Worm (Caenorhabditis elegans) whole organism, L4 larva: ENCODE data around the gene F25B5.5.
A peak's percentile ranks its signal among the peaks of the same experiment; 100 is the strongest.

ENCODE experiments used
- F26F4.8 ChIP-seq: fragments of 200-800 bp; sonication (Bioruptor generic); conservative IDR thresholded peaks from 2 replicates; pipeline ENCODE4 v1.3.6; 2022; ENCODE audit warnings: missing genetic modification characterization, missing compliant biosample characterization
- F49E8.2 ChIP-seq: sonication (generic microtip); optimal IDR thresholded peaks from 2 replicates; lab custom pipeline; 2016; ENCODE audit warnings: missing compliant biosample characterization, mild to moderate bottlenecking, missing genetic modification characterization, borderline replicate concordance
- R02D3.7 ChIP-seq: fragments of 150-350 bp; sonication (generic microtip); optimal IDR thresholded peaks from 3 replicates; lab custom pipeline; 2014; ENCODE audit warnings: missing biosample characterization, missing genetic modification characterization
- Y48G9A.11 ChIP-seq: fragments of 200-800 bp; sonication (Bioruptor generic); IDR thresholded peaks from 2 replicates; pipeline ENCODE4 v1.3.6; 2022; ENCODE audit warnings: missing genetic modification reagents, missing genetic modification characterization, missing compliant biosample characterization
- aha-1 ChIP-seq: fragments of 150-350 bp; peaks from one replicate; lab custom pipeline; 2014; ENCODE audit warnings: missing biosample characterization, missing genetic modification characterization
- ceh-62 ChIP-seq: sonication (generic microtip); optimal IDR thresholded peaks from 2 replicates; lab custom pipeline; 2017; ENCODE audit warnings: missing biosample characterization, missing genetic modification characterization
- ctbp-1 ChIP-seq: fragments of 200-800 bp; sonication (Bioruptor generic); IDR thresholded peaks from 2 replicates; pipeline ENCODE4 v1.3.6; 2022; ENCODE audit warnings: missing genetic modification reagents, missing genetic modification characterization, missing compliant biosample characterization
- daf-16 ChIP-seq, 3 experiments: sonication (generic microtip); optimal IDR thresholded peaks; 2 replicates each; lab custom pipeline; 2016 to 2017; ENCODE audit warnings: missing genetic modification characterization in 3 of 3, missing genetic modification reagents in 3 of 3, mild to moderate bottlenecking in 2 of 3, missing compliant biosample characterization in 2 of 3, missing biosample characterization in 1 of 3, moderate library complexity in 1 of 3
- daf-8 ChIP-seq: fragments of 200-800 bp; sonication (Bioruptor generic); IDR thresholded peaks from 2 replicates; pipeline ENCODE4 v1.3.6; 2022; ENCODE audit warnings: missing genetic modification characterization, missing compliant biosample characterization
- dmd-6 ChIP-seq: fragments of 200-800 bp; sonication (Bioruptor generic); IDR thresholded peaks from 2 replicates; pipeline ENCODE4 v1.3.6; 2022; ENCODE audit warnings: missing genetic modification reagents, missing genetic modification characterization, missing compliant biosample characterization
- dmd-8 ChIP-seq: fragments of 200-800 bp; sonication (Bioruptor generic); IDR thresholded peaks from 2 replicates; pipeline ENCODE4 v1.3.6; 2022; ENCODE audit warnings: missing genetic modification characterization, missing compliant biosample characterization
- dmd-9 ChIP-seq: fragments of 200-800 bp; sonication (Bioruptor generic); IDR thresholded peaks from 2 replicates; pipeline ENCODE4 v1.3.6; 2022; ENCODE audit warnings: missing genetic modification reagents, missing genetic modification characterization, missing compliant biosample characterization
- dve-1 ChIP-seq: sonication (generic microtip); optimal IDR thresholded peaks from 2 replicates; lab custom pipeline; 2017; ENCODE audit warnings: antibody characterized with exemption, mild to moderate bottlenecking, missing genetic modification characterization, missing compliant biosample characterization; ENCODE audit not compliant: insufficient read depth
- egl-27 ChIP-seq: sonication (generic microtip); optimal IDR thresholded peaks from 3 replicates; lab custom pipeline; 2017; ENCODE audit warnings: missing biosample characterization, missing genetic modification reagents, missing genetic modification characterization
- egl-43 ChIP-seq: fragments of 200-800 bp; sonication (Bioruptor generic); IDR thresholded peaks from 2 replicates; pipeline ENCODE4 v1.3.6; 2022; ENCODE audit warnings: missing genetic modification reagents, missing genetic modification characterization, missing compliant biosample characterization
- fkh-10 ChIP-seq: fragments of 150-350 bp; optimal IDR thresholded peaks from 2 replicates; lab custom pipeline; 2014; ENCODE audit warnings: missing biosample characterization, missing genetic modification reagents, missing genetic modification characterization
- fos-1 ChIP-seq: fragments of 150-350 bp; optimal IDR thresholded peaks from 2 replicates; lab custom pipeline; 2014; ENCODE audit warnings: missing biosample characterization, missing genetic modification characterization
- hlh-11 ChIP-seq: fragments of 200-800 bp; sonication (Bioruptor generic); optimal IDR thresholded peaks from 2 replicates; lab custom pipeline; 2018; ENCODE audit warnings: mild to moderate bottlenecking, missing genetic modification characterization, missing compliant biosample characterization
- hlh-30 ChIP-seq: sonication (generic microtip); optimal IDR thresholded peaks from 2 replicates; lab custom pipeline; 2017; ENCODE audit warnings: antibody characterized with exemption, mild to moderate bottlenecking, missing genetic modification characterization, missing compliant biosample characterization; ENCODE audit not compliant: insufficient read depth
- hmg-1.1 ChIP-seq: fragments of 200-800 bp; sonication (Bioruptor generic); IDR thresholded peaks from 2 replicates; pipeline ENCODE4 v1.3.6; 2022; ENCODE audit warnings: missing genetic modification reagents, missing genetic modification characterization, missing compliant biosample characterization
- lim-7 ChIP-seq: fragments of 200-800 bp; sonication (Bioruptor generic); IDR thresholded peaks from 2 replicates; pipeline ENCODE4 v1.3.6; 2022; ENCODE audit warnings: missing genetic modification characterization, missing compliant biosample characterization
- lin-1 ChIP-seq: fragments of 200-800 bp; sonication (Bioruptor generic); IDR thresholded peaks from 2 replicates; pipeline ENCODE4 v1.3.6; 2022; ENCODE audit warnings: missing genetic modification reagents, missing genetic modification characterization, missing compliant biosample characterization
- lsy-2 ChIP-seq, 2 experiments: fragments of 150-350 bp in 1 of 2; sonication (generic microtip) in 1 of 2; optimal IDR thresholded peaks; 2 replicates each; lab custom pipeline; 2014 to 2017; ENCODE audit warnings: missing biosample characterization in 2 of 2, missing genetic modification characterization in 2 of 2
- madf-5 ChIP-seq, 2 experiments: fragments of 200-800 bp; sonication (Bioruptor generic); IDR thresholded peaks; 2 replicates each; pipeline ENCODE4 v1.3.6; 2022; ENCODE audit warnings: missing compliant biosample characterization in 2 of 2, missing genetic modification characterization in 2 of 2
- mxl-2 ChIP-seq: fragments of 200-800 bp; sonication (Bioruptor generic); conservative IDR thresholded peaks from 2 replicates; pipeline ENCODE4 v1.3.6; 2022; ENCODE audit warnings: missing genetic modification reagents, missing genetic modification characterization, missing compliant biosample characterization
- nhr-10 ChIP-seq: fragments of 150-350 bp; optimal IDR thresholded peaks from 2 replicates; lab custom pipeline; 2014; ENCODE audit warnings: missing biosample characterization, missing genetic modification characterization
- nhr-11 ChIP-seq: fragments of 150-350 bp; optimal IDR thresholded peaks from 2 replicates; lab custom pipeline; 2014; ENCODE audit warnings: missing biosample characterization, missing genetic modification characterization
- nhr-111 ChIP-seq: fragments of 200-800 bp; sonication (Bioruptor generic); optimal IDR thresholded peaks from 2 replicates; lab custom pipeline; 2018; ENCODE audit warnings: mild to moderate bottlenecking, missing genetic modification characterization, missing compliant biosample characterization
- nhr-25 ChIP-seq: sonication (generic microtip); optimal IDR thresholded peaks from 2 replicates; lab custom pipeline; 2017; ENCODE audit warnings: missing genetic modification characterization, mild to moderate bottlenecking, missing compliant biosample characterization, antibody characterized with exemption, moderate library complexity, borderline replicate concordance; ENCODE audit not compliant: insufficient read depth
- nhr-28 ChIP-seq: fragments of 150-350 bp; optimal IDR thresholded peaks from 2 replicates; lab custom pipeline; 2014; ENCODE audit warnings: missing biosample characterization, missing genetic modification characterization
- nhr-42 ChIP-seq: fragments of 200-800 bp; sonication (Bioruptor generic); IDR thresholded peaks from 2 replicates; pipeline ENCODE4 v1.3.6; 2022; ENCODE audit warnings: missing genetic modification characterization, missing compliant biosample characterization
- pha-4 ChIP-seq, 2 experiments: fragments of 150-350 bp in 1 of 2; fragments of 200-800 bp in 1 of 2; sonication (Bioruptor generic) in 1 of 2; IDR thresholded peaks in 1 of 2; optimal IDR thresholded peaks in 1 of 2; 2 replicates each; pipeline versions ENCODE4 v1.3.6 to Lab custom; 2014 to 2022; ENCODE audit warnings: missing genetic modification characterization in 2 of 2, missing genetic modification reagents in 2 of 2, missing biosample characterization in 1 of 2, missing compliant biosample characterization in 1 of 2
- php-3 ChIP-seq: fragments of 200-800 bp; sonication (Bioruptor generic); IDR thresholded peaks from 2 replicates; pipeline ENCODE4 v1.3.6; 2022; ENCODE audit warnings: missing genetic modification reagents, missing genetic modification characterization, missing compliant biosample characterization
- pqm-1 ChIP-seq: sonication (generic microtip); optimal IDR thresholded peaks from 2 replicates; lab custom pipeline; 2017; ENCODE audit warnings: missing biosample characterization, missing genetic modification characterization
- set-16 ChIP-seq: fragments of 200-800 bp; sonication (Bioruptor generic); IDR thresholded peaks from 2 replicates; pipeline ENCODE4 v1.3.6; 2022; ENCODE audit warnings: missing genetic modification reagents, missing genetic modification characterization, missing compliant biosample characterization
- zfp-3 ChIP-seq: fragments of 200-800 bp; sonication (Bioruptor generic); conservative IDR thresholded peaks from 2 replicates; pipeline ENCODE4 v1.3.6; 2022; ENCODE audit warnings: missing genetic modification reagents, missing genetic modification characterization, missing compliant biosample characterization
- ztf-7 ChIP-seq: fragments of 150-350 bp; optimal IDR thresholded peaks from 2 replicates; lab custom pipeline; 2014; ENCODE audit warnings: missing biosample characterization, missing genetic modification characterization

F25B5.5 gene

DNA sequence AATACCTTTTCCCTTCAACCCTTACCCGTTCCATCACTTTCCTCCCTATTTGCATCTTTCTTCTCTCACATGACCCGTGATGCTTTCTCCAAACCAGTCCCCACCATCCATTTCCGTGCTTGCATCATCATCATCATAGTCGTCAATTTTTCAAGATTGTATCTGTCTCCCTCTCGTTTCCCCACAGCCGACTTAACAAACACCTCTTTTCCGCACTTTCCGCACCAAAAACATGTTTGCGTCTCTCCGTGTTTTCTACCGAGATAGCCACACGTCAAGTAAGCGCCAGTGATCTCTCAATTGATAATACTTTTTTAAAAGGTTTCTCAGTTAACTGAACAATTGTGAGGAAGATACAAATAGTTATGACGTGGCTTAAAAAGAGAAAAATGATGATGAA, 7.9 kb downstream of the F25B5.5 start (continued):
- TF ChIP-seq egl-27 (no peak), aha-1 (tag; lab: Kevin White, UChicago) (peak; percentile 70), ceh-62 (no peak), lin-1 (GFP tag; lab: Robert Waterston, UW) (0 out of 2 replicates have a peak, but pooled peaks have one; percentile 40), nhr-11 (peak; percentile 64), lim-7 (GFP tag; lab: Robert Waterston, UW) (no peak), nhr-111 (GFP tag; lab: Kevin White, UChicago) (no peak), set-16 (GFP tag; lab: Robert Waterston, UW) (no peak), Y48G9A.11 (no peak), nhr-42 (GFP tag; lab: Robert Waterston, UW) (no peak), nhr-10 (tag; lab: Kevin White, UChicago) (no peak)

DNA sequence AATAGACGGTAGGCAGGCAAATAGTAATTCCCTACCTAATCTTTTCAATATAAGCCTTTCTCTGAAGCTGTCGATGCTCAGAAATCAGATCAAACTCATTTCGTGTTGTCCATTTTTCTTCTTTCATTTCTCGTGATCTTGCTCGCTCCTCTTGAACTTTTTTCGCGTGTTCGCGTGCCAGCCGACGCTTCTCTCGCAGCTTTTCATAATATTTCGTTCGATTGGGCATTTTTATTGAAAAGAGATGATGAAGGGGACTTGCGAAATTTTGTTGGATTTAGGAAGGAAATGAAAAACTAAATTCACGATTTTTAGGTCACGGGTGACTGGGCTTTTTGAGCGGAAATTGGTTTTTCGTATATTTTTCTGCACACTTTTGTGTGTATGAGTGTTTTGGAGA, 8.9 kb downstream of the F25B5.5 start, which contains the start of gene EGAP1.1:
Gene EGAP1.1 (minus strand): TSS at position 229 of the 400 bp plus-strand sequence.
- TF ChIP-seq lim-7 (GFP tag; lab: Robert Waterston, UW) (no peak), ctbp-1 (GFP tag; lab: Robert Waterston, UW) (no peak), aha-1 (tag; lab: Kevin White, UChicago) (peak; percentile 70), hlh-30 (tag; lab: Kevin White, UChicago) (peak; percentile 74), mxl-2 (no peak)

DNA sequence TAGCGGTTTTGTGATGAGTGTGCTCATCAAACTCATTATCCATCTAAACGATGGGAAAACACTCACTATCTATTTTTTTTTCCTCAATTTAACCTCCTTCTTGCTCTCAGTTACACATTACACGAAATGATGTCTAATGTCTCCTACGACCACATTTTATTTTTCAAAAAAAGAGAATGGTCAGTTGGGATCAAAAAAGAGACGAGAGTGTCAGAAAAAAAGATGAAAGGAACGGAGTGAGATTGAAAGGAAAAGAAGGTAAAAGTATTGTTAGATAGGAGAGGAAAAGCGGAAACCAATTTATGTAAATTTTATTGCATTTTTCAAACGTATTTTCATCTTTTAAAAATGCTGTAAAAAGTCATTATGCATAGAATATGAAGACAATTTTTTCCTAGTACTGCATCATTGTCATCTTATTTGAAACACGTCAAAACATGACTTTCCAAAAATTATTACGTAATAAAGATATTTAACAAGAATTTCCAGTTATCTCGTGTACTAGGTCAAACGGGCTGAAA, 11.7 kb downstream of the F25B5.5 start:
- TF ChIP-seq daf-8 (GFP tag; lab: Robert Waterston, UW), result no peak
- peak; percentile 59 for TF ChIP-seq fkh-10 (GFP tag; lab: Kevin White, UChicago)
- no peak for TF ChIP-seq nhr-25

DNA sequence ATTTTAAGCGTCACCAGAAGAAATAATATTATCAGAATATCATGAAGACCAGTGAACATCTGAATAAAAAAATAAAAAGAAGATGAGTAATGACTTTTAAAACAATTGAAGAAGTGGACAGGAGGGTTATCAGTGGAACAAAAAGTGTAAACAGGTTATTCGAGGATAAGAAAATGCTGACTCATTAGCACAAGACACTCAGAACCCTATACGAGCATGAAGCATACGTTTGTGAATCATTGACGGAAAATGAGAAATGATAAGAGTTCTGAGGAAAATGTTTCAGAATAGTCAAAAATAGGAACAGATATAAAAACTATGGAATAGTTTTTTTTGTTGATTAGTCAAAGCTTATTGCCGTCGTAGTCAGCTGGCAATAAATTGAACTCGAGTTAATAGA, 13.1 kb downstream of the F25B5.5 start, which contains the start of gene zmp-1:
Gene zmp-1 (minus strand): TSS at position 101 of the 400 bp plus-strand sequence.
- TF ChIP-seq daf-16 (GFP tag; optimal IDR thresholded peaks at IDR 0.05; lab: Kevin White, UChicago) (no peak), daf-16 (tag; optimal IDR thresholded peaks at IDR 0.05; lab: Kevin White, UChicago) (peak; percentile 67), R02D3.7 (tag; lab: Kevin White, UChicago) (no peak)

DNA sequence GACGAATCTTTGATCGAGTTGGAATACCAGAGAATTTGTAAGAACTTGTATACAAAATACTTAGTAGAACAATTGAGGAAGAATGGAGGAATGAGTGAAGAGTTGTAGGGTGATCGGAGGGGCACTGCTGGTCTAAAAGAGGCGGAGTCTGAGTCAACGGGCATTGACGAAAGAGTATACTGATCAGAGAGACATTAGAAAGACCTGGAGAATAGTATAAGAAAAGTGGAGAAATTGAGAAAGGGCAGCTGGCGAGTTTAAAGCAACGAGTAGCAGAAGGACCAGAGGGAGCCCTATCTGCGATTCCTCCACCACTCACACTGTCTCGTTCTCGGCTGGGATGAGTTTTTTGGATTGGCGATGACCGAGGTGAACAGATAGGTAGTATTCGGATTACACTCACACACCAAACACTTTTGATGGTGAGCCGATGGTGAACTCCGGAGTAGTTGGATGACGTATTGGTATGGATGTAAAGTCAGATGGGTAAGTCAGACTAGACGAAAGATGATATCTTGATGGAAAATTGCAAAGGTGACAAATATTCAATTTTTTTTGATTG, 14.4 kb downstream of the F25B5.5 start, which contains the start of gene EGAP1.5:
Gene EGAP1.5 (plus strand): TSS at position 289 of the 562 bp plus-strand sequence.
- no peak for TF ChIP-seq nhr-10 (tag; lab: Kevin White, UChicago)
- no peak for TF ChIP-seq dmd-8 (GFP tag; lab: Robert Waterston, UW)
- TF ChIP-seq hlh-11 (tag; lab: Kevin White, UChicago), result peak; percentile 15

DNA sequence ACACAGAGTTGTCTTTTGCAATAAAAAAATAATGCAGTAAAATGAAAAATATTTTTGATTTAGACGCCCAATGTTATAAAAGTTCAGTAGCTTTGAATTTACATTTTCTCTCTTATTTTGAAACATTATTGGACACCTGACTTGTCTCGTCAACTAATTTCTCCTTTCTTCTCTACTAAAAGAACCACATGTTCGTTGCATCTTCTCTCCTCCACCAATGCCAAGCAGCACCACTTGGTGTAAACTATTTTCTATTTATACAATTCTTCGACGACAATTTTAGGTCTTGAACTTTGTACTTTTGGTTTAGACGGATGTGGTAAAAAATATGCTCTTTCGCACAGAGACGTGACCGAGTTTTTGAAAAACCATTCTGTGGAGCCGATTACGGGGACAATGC, 15.3 kb downstream of the F25B5.5 start:
- peak in 1 of 2 experiments; percentile 19 for TF ChIP-seq daf-16 (GFP tag; optimal IDR thresholded peaks at IDR 0.05; lab: Kevin White, UChicago)
- no peak for TF ChIP-seq daf-16 (tag; optimal IDR thresholded peaks at IDR 0.05; lab: Kevin White, UChicago)
- TF ChIP-seq nhr-28, result no peak
- TF ChIP-seq egl-43 (GFP tag; lab: Robert Waterston, UW), result no peak
- TF ChIP-seq aha-1 (tag; lab: Kevin White, UChicago), result no peak
- TF ChIP-seq pqm-1, result no peak
- peak; percentile 14 for TF ChIP-seq hlh-30 (tag; lab: Kevin White, UChicago)

DNA sequence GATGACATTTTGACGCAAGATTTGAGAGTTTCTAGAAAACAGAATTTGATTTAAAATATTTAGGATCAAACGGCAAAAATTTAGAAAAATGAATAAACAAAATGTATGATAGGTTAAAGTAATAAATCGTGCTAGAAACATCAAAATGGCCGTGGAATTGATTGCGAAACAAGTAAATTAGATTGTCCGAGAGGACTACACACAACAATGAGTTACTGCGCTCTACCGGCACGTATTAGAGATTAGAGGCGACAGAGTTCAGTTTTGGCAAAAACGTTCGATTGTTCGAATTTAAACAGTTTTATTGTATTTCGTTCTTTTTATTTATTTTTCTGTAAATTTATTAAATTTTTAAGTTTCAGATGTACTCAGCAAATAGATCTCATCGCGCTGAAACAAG, 20.2 kb downstream of the F25B5.5 start, which contains the start of the genes dnc-2 and bcl-7:
Gene dnc-2 (minus strand): TSS at position 33 of the 400 bp plus-strand sequence.
Gene bcl-7 (plus strand): TSS at position 363 of the 400 bp plus-strand sequence.
- TF ChIP-seq nhr-28, result no peak
- no peak for TF ChIP-seq F26F4.8 (GFP tag; lab: Robert Waterston, UW)
- peak in 1 of 2 experiments; percentile 84 for TF ChIP-seq lsy-2 (tag; optimal IDR thresholded peaks at IDR 0.05; lab: Kevin White, UChicago)
- no peak for TF ChIP-seq F49E8.2
- 0 out of 2 replicates have a peak, but pooled peaks have one; percentile 6 for TF ChIP-seq hmg-1.1 (GFP tag; lab: Robert Waterston, UW)
- no peak for TF ChIP-seq ztf-7 (tag; lab: Kevin White, UChicago)
- TF ChIP-seq dve-1, result peak; percentile 37
- no peak for TF ChIP-seq php-3 (GFP tag; lab: Robert Waterston, UW)
- TF ChIP-seq ceh-62, result no peak
- no peak for TF ChIP-seq fos-1 (tag; lab: Kevin White, UChicago)
- no peak for TF ChIP-seq pha-4 (GFP tag; IDR thresholded peaks at IDR 0.05; lab: Robert Waterston, UW)
- TF ChIP-seq pha-4 (tag; optimal IDR thresholded peaks at IDR 0.05; lab: Kevin White, UChicago), result peak; percentile 51
- no peak for TF ChIP-seq dmd-9 (GFP tag; lab: Robert Waterston, UW)
- TF ChIP-seq zfp-3 (GFP tag; lab: Robert Waterston, UW), result no peak
- no peak for TF ChIP-seq dmd-6 (GFP tag; lab: Robert Waterston, UW)
- no peak for TF ChIP-seq madf-5 (GFP tag; IDR thresholded peaks at IDR 0.05; lab: Robert Waterston, UW)
